Fruit fly (Drosophila melanogaster): ENCODE data around the gene Hsp22.

Hsp22 gene

DNA sequence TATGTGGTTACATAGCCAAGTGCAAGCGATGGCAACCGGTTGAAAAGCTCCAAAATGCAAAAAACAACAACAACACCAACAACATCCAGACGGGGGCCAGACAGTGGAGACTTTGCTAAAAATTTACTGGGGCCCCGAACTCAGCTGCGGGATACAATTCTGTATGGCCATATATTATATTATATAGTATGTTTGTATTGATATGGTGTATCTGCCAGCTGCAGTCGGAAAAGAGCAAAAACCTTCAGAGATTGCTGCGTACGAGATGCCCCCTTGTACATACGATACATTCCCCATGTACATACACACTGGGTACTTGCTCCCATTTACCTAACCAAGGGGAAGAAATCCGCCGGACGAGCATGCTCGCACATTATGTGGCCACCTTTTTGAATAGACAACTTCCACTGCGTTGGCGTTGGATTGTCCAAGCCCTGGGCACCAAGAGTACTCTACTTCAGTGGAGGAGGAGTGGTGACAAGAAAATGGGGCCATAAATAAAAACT is 7.7 kb downstream of the Hsp22 start:
- TF ChIP-seq CG34367 (tag; optimal IDR thresholded peaks at IDR 0.05) (no peak), EcR (GFP tag; optimal IDR thresholded peaks at IDR 0.05) (peak; percentile 88), CG13204 (GFP tag; optimal IDR thresholded peaks at IDR 0.05) (no peak), CG12605 (GFP tag; IDR thresholded peaks at IDR 0.05) (no peak), CG14655 (GFP tag; optimal IDR thresholded peaks at IDR 0.05) (no peak), CG10348 (GFP tag; IDR thresholded peaks at IDR 0.05) (no peak), Pif1B (GFP tag; optimal IDR thresholded peaks at IDR 0.05) (no peak), CG32121 (GFP tag; IDR thresholded peaks at IDR 0.05) (no peak), CG8159 (tag; optimal IDR thresholded peaks at IDR 0.05) (no peak), CG4496 (GFP tag; IDR thresholded peaks at IDR 0.05) (no peak), Snoo (tag; optimal IDR thresholded peaks at IDR 0.05) (peak; percentile 76), CG8301 (tag; optimal IDR thresholded peaks at IDR 0.05) (no peak), rn (GFP tag; IDR thresholded peaks at IDR 0.05) (no peak), CG9948 (tag; optimal IDR thresholded peaks at IDR 0.05) (no peak), Pif1A (GFP tag; optimal IDR thresholded peaks at IDR 0.05) (no peak)

DNA sequence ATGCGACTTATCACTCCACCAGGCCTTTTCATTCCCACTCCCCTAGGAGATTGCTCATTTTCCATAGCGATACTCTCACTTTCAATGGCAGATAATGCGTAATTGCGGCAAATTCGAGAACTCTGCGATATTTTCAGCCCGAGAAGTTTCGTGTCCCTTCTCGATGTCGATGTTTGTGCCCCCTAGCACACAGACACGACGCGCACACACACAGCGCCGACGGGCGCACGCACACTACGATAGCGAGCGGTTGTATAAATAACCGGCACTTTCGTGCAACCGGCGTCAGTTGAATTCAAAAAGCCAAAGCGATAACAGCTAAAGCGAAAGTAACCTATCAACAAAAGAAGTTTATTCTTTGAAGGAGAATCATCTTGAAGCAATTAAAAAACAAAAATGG is 8.9 kb downstream of the Hsp22 start, which contains the start of gene Hsp23:
Gene Hsp23 (plus strand): TSS at position 281 of the 400 bp plus-strand sequence.
- peak; percentile 51 for TF ChIP-seq Snoo (tag; optimal IDR thresholded peaks at IDR 0.05)
- TF ChIP-seq CG10348 (GFP tag; IDR thresholded peaks at IDR 0.05) = no peak
- peak; percentile 9 for TF ChIP-seq CG34367 (tag; optimal IDR thresholded peaks at IDR 0.05)
- peak; percentile 59 for TF ChIP-seq CG12605 (GFP tag; IDR thresholded peaks at IDR 0.05)
- TF ChIP-seq CG9948 (tag; optimal IDR thresholded peaks at IDR 0.05) = no peak
- TF ChIP-seq EcR (GFP tag; optimal IDR thresholded peaks at IDR 0.05) = peak; percentile 80
- peak; percentile 53; the same call in 1 of the 3 replicates for TF ChIP-seq CG4496 (GFP tag; IDR thresholded peaks at IDR 0.05)
- peak; percentile 6 for TF ChIP-seq CG15710 (tag; optimal IDR thresholded peaks at IDR 0.05)
- no peak for TF ChIP-seq CG8159 (tag; optimal IDR thresholded peaks at IDR 0.05)
- TF ChIP-seq CG14655 (GFP tag; optimal IDR thresholded peaks at IDR 0.05) = peak; percentile 24
- TF ChIP-seq Ets98B (GFP tag; IDR thresholded peaks at IDR 0.05) = 0 out of 2 replicates have a peak, but pooled peaks have one; percentile 39
- TF ChIP-seq CG17806 (tag; optimal IDR thresholded peaks at IDR 0.05) = no peak
- no peak for TF ChIP-seq D1 (tag; optimal IDR thresholded peaks at IDR 0.05)
- TF ChIP-seq CG8301 (tag; optimal IDR thresholded peaks at IDR 0.05) = peak; percentile 5
- no peak for TF ChIP-seq rn (GFP tag; IDR thresholded peaks at IDR 0.05)
- TF ChIP-seq Pif1A (GFP tag; optimal IDR thresholded peaks at IDR 0.05) = no peak
- TF ChIP-seq gl (tag; optimal IDR thresholded peaks at IDR 0.05) = peak; percentile 16
- peak; percentile 35 for TF ChIP-seq Pif1B (GFP tag; optimal IDR thresholded peaks at IDR 0.05)
- 0 out of 3 replicates have a peak, but pooled peaks have one; percentile 34 for TF ChIP-seq fd96Ca (GFP tag; IDR thresholded peaks at IDR 0.05)
- peak; percentile 19 for TF ChIP-seq CG13204 (GFP tag; optimal IDR thresholded peaks at IDR 0.05)
- TF ChIP-seq CG32121 (GFP tag; IDR thresholded peaks at IDR 0.05) = peak; percentile 56; the same call in 1 of the 2 replicates

DNA sequence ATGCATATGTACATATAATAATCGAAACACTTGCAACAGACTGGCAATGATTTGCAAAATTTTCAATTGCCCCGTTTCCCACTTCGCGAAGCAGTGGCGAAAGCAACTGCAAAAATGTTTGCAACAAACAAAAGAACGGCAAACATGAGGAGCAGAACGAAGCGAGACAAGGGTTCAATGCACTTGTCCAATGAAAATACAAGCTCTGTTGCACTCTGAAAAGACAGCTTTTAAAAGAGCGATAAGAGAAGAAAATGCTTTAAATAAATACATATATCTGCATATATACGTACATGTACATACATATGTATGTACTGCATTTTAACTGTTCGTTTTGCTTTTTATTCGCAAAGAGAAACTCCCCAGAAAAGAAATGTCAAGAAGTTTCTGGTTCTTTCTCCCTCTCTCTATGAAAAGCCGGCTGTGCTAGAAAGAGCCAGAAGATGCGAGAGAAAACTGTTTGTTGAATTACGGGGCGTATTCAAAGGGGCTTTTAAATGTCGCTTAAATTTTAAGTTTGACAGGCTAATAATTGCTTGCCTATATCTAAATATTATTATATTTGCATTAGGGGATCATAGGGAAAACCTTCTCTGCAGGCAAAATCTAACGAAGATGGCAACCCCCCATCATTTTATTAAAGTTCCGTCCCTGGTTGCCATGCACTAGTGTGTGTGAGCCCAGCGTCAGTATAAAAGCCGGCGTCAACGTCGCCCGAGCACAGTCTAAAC is 10.8 kb downstream of the Hsp22 start, which contains the start of gene Hsp27:
Gene Hsp27 (plus strand): TSS at position 719 of the 731 bp plus-strand sequence.
- TF ChIP-seq CG12605 (GFP tag; IDR thresholded peaks at IDR 0.05) (peak; percentile 100), fd96Ca (GFP tag; IDR thresholded peaks at IDR 0.05) (peak; percentile 100), CG14655 (GFP tag; optimal IDR thresholded peaks at IDR 0.05) (peak; percentile 100), CG4496 (GFP tag; IDR thresholded peaks at IDR 0.05) (peak; percentile 100), CG32121 (GFP tag; IDR thresholded peaks at IDR 0.05) (peak; percentile 100), CG13204 (GFP tag; optimal IDR thresholded peaks at IDR 0.05) (peak; percentile 98), Pif1A (GFP tag; optimal IDR thresholded peaks at IDR 0.05) (peak; percentile 100), D1 (tag; optimal IDR thresholded peaks at IDR 0.05) (peak; percentile 100), CG15710 (tag; optimal IDR thresholded peaks at IDR 0.05) (peak; percentile 100), CG8301 (tag; optimal IDR thresholded peaks at IDR 0.05) (peak; percentile 100), CG9948 (tag; optimal IDR thresholded peaks at IDR 0.05) (peak; percentile 100), CG10348 (GFP tag; IDR thresholded peaks at IDR 0.05) (peak; percentile 99), CG8159 (tag; optimal IDR thresholded peaks at IDR 0.05) (peak; percentile 100), rn (GFP tag; IDR thresholded peaks at IDR 0.05) (peak; percentile 99), Ets98B (GFP tag; IDR thresholded peaks at IDR 0.05) (peak; percentile 100), EcR (GFP tag; optimal IDR thresholded peaks at IDR 0.05) (peak; percentile 96), CG34367 (tag; optimal IDR thresholded peaks at IDR 0.05) (peak; percentile 99), gl (tag; optimal IDR thresholded peaks at IDR 0.05) (peak; percentile 99), Snoo (tag; optimal IDR thresholded peaks at IDR 0.05) (peak; percentile 100), CG17806 (tag; optimal IDR thresholded peaks at IDR 0.05) (peak; percentile 100), Pif1B (GFP tag; optimal IDR thresholded peaks at IDR 0.05) (peak; percentile 100)

DNA sequence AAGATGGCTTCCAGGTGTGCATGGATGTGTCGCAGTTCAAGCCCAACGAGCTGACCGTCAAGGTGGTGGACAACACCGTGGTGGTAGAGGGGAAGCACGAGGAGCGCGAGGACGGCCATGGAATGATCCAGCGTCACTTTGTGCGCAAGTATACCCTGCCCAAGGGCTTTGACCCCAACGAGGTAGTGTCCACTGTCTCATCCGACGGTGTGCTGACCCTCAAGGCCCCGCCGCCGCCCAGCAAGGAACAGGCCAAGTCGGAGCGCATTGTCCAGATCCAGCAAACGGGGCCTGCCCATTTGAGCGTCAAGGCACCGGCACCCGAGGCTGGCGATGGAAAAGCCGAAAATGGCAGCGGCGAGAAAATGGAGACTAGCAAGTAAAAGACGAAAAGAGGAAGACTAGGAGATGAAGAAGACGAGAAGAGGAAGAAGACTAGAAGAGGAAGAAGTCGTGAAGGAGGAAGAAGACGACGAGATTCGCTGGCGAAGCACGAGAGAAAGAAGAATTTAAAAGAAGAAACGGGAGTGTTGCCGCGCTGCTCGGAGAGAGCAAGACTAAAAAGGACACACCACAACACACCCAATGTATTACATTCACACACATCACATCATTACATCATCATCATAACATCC is 11.8 kb downstream of the Hsp22 start:
- TF ChIP-seq CG34367 (tag; optimal IDR thresholded peaks at IDR 0.05) (no peak), EcR (GFP tag; optimal IDR thresholded peaks at IDR 0.05) (peak; percentile 76)

DNA sequence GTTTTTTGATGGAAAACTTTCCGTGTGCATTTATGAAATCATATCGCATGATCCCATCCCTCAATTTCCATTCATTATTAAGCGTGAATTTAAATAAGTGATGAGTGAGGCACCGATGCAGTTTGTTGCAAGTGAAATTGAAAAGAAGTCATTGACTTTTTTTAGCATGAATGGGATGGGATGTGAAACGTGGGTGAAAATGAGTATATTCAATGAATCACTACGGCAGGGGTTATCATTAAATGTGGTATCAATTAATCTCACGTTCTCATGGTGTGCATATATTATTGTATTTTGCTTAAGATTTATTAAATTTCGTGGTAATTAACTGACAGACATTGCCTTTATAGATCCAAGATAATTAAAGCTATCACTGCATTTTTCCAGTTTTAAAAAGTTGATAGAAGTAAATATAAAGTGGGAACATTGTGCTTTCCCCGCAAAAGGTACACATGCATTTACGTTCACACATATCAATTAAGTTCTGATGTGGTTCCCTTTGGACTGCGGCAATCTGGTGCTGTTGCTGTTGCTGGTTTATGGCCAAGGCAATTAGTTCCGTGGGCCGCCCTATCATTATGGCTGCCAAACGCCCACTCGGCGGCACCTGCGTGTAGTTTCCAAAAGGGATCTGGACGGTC is 18.7 kb downstream of the Hsp22 start:
- peak; percentile 33 for TF ChIP-seq EcR (GFP tag; optimal IDR thresholded peaks at IDR 0.05)
- no peak for TF ChIP-seq CG10348 (GFP tag; IDR thresholded peaks at IDR 0.05)
- no peak for TF ChIP-seq rn (GFP tag; IDR thresholded peaks at IDR 0.05)

Data from whole organism, pupa.